Worm (Caenorhabditis elegans) whole organism, L3 larva: ENCODE measurements around the gene srab-11.

ENCODE experiments used
- R02D3.7 ChIP-seq: fragments of 150-350 bp; optimal IDR thresholded peaks from 2 replicates; lab custom pipeline; 2014; ENCODE audit warnings: missing biosample characterization, missing genetic modification characterization
- ceh-9 ChIP-seq: sonication (generic microtip); optimal IDR thresholded peaks from 2 replicates; lab custom pipeline; 2018; ENCODE audit warnings: missing biosample characterization, missing genetic modification characterization
- daf-12 ChIP-seq: fragments of 150-350 bp; optimal IDR thresholded peaks from 2 replicates; lab custom pipeline; 2014; ENCODE audit warnings: missing biosample characterization, missing genetic modification reagents, missing genetic modification characterization
- egl-27 ChIP-seq: sonication (generic microtip); optimal IDR thresholded peaks from 4 replicates; lab custom pipeline; 2017; ENCODE audit warnings: missing biosample characterization, missing genetic modification reagents, missing genetic modification characterization
- elt-1 ChIP-seq: fragments of 150-350 bp; optimal IDR thresholded peaks from 2 replicates; lab custom pipeline; 2014; ENCODE audit warnings: missing biosample characterization, missing genetic modification characterization
- elt-3 ChIP-seq, 3 experiments: fragments of 150-350 bp in 1 of 3; sonication (generic microtip) in 2 of 3; optimal IDR thresholded peaks; 2 replicates in 2 of 3; 4 replicates in 1 of 3; lab custom pipeline; 2014 to 2017; ENCODE audit warnings: missing biosample characterization in 3 of 3, missing genetic modification characterization in 3 of 3
- lin-15B ChIP-seq: fragments of 150-350 bp; optimal IDR thresholded peaks from 2 replicates; lab custom pipeline; 2014; ENCODE audit warnings: missing biosample characterization, missing genetic modification characterization
- lin-39 ChIP-seq: fragments of 150-350 bp; optimal IDR thresholded peaks from 2 replicates; lab custom pipeline; 2018; ENCODE audit warnings: missing biosample characterization, missing genetic modification reagents, missing genetic modification characterization
- nhr-23 ChIP-seq: fragments of 150-350 bp; optimal IDR thresholded peaks from 2 replicates; lab custom pipeline; 2014; ENCODE audit warnings: missing biosample characterization, missing genetic modification reagents, missing genetic modification characterization

ce11 chrV:3119185-3119584, 27.6 kb downstream of the srab-11 start:
- TF ChIP-seq ceh-9 (tag; lab: Kevin White, UChicago) (no peak), daf-12 (no peak), elt-1 (no peak), lin-39 (tag; lab: Kevin White, UChicago) (no peak), nhr-23 (no peak), elt-3 (tag; optimal IDR thresholded peaks at IDR 0.05; lab: Kevin White, UChicago) (no peak), R02D3.7 (tag; lab: Kevin White, UChicago) (no peak), egl-27 (tag; lab: Kevin White, UChicago) (no peak), lin-15B (tag; lab: Kevin White, UChicago) (no peak)
